Worm (Caenorhabditis elegans) whole organism, midembryonic: ENCODE measurements around the gene T19B10.2.

Source experiments
- cog-1 ChIP-seq: sonication (generic microtip); optimal IDR thresholded peaks from 2 replicates; lab custom pipeline; 2016; ENCODE audit warnings: missing genetic modification characterization, missing compliant biosample characterization
- flt-1 ChIP-seq: fragments of 200-800 bp; sonication (Bioruptor generic); IDR thresholded peaks from 2 replicates; pipeline ENCODE4 v1.3.6; 2022; ENCODE audit warnings: missing genetic modification characterization, missing compliant biosample characterization
- med-1 ChIP-seq: sonication (generic microtip); optimal IDR thresholded peaks from 2 replicates; lab custom pipeline; 2017; ENCODE audit warnings: missing genetic modification characterization, mild to moderate bottlenecking, missing compliant biosample characterization, antibody characterized with exemption, missing genetic modification reagents; ENCODE audit not compliant: insufficient read depth
- tab-1 ChIP-seq: fragments of 200-800 bp; sonication (Bioruptor generic); IDR thresholded peaks from 2 replicates; pipeline ENCODE4 v1.3.6; 2022; ENCODE audit warnings: missing genetic modification characterization, missing compliant biosample characterization
- ztf-23 ChIP-seq: fragments of 200-800 bp; sonication (Bioruptor generic); IDR thresholded peaks from 2 replicates; pipeline ENCODE4 v1.3.6; 2022; ENCODE audit warnings: missing genetic modification reagents, missing genetic modification characterization, missing compliant biosample characterization
- ztf-29 ChIP-seq: fragments of 200-800 bp; sonication (Bioruptor generic); IDR thresholded peaks from 2 replicates; pipeline ENCODE4 v1.3.6; 2022; ENCODE audit warnings: missing genetic modification reagents, missing genetic modification characterization, missing compliant biosample characterization

- TF ChIP-seq med-1, result no peak
- no peak for TF ChIP-seq ztf-29 (GFP tag; lab: Robert Waterston, UW)
- no peak for TF ChIP-seq flt-1
- no peak for TF ChIP-seq ztf-23 (GFP tag; lab: Robert Waterston, UW)
- TF ChIP-seq cog-1 (tag; lab: Kevin White, UChicago), result no peak
- no peak for TF ChIP-seq tab-1 (GFP tag; lab: Robert Waterston, UW)
These were observed 31.3 kb downstream of the T19B10.2 start, which contains the start of gene srsx-33 for ce11 chrV:11252429-11252828.
